Worm (Caenorhabditis elegans): ENCODE data around the gene pck-1.

DNA sequence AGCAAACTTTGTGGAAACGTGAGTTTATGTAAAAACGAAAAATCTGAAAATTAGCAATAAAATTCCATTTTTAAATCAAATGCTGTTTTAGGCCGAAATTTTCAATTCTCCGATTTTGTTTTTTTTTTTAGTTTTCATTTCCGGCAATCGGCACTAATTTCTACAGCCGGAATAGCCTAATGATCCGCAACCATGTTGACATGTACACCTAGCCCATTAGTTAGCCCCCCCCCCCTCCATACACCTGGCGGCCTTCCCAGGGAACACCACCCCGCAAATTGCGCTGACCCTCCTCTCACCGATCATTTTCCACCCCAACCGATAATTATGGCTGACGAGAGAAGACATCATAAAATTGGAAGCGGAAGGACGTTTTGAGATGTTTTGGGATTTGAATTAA, 26.5 kb downstream of the pck-1 start:
- TF ChIP-seq tbx-2 (tag; optimal IDR thresholded peaks at IDR 0.05) = no peak
- no peak for TF ChIP-seq nhr-237 (tag; optimal IDR thresholded peaks at IDR 0.05)
- no peak for TF ChIP-seq egl-27 (tag; optimal IDR thresholded peaks at IDR 0.05)
- no peak for TF ChIP-seq lsy-12 (tag; optimal IDR thresholded peaks at IDR 0.05)
- no peak for TF ChIP-seq mdl-1 (tag; optimal IDR thresholded peaks at IDR 0.05)
- TF ChIP-seq ztf-4 (tag; optimal IDR thresholded peaks at IDR 0.05) = no peak
- TF ChIP-seq ama-1 (optimal IDR thresholded peaks at IDR 0.05) = no peak

Measured in whole organism, L3 larva.